Worm (Caenorhabditis elegans) whole organism, midembryonic: ENCODE data around the gene pals-40.

ENCODE experiments used
- cog-1 ChIP-seq: sonication (generic microtip); optimal IDR thresholded peaks from 2 replicates; lab custom pipeline; 2016; ENCODE audit warnings: missing genetic modification characterization, missing compliant biosample characterization
- flt-1 ChIP-seq: fragments of 200-800 bp; sonication (Bioruptor generic); IDR thresholded peaks from 2 replicates; pipeline ENCODE4 v1.3.6; 2022; ENCODE audit warnings: missing genetic modification characterization, missing compliant biosample characterization
- klf-2 ChIP-seq: fragments of 200-800 bp; sonication (Bioruptor generic); conservative IDR thresholded peaks from 2 replicates; pipeline ENCODE4 v1.3.6; 2022; ENCODE audit warnings: missing genetic modification reagents, missing genetic modification characterization, missing compliant biosample characterization
- ref-1 ChIP-seq: fragments of 200-800 bp; sonication (Bioruptor generic); conservative IDR thresholded peaks from 2 replicates; pipeline ENCODE4 v1.3.6; 2022; ENCODE audit warnings: missing genetic modification reagents, missing genetic modification characterization, missing compliant biosample characterization
- tab-1 ChIP-seq: fragments of 200-800 bp; sonication (Bioruptor generic); IDR thresholded peaks from 2 replicates; pipeline ENCODE4 v1.3.6; 2022; ENCODE audit warnings: missing genetic modification characterization, missing compliant biosample characterization
- ztf-23 ChIP-seq: fragments of 200-800 bp; sonication (Bioruptor generic); IDR thresholded peaks from 2 replicates; pipeline ENCODE4 v1.3.6; 2022; ENCODE audit warnings: missing genetic modification reagents, missing genetic modification characterization, missing compliant biosample characterization

- TF ChIP-seq tab-1 (GFP tag; lab: Robert Waterston, UW) (no peak), klf-2 (GFP tag; lab: Robert Waterston, UW) (no peak), cog-1 (tag; lab: Kevin White, UChicago) (no peak), ref-1 (GFP tag; lab: Robert Waterston, UW) (no peak), flt-1 (GFP tag; lab: Robert Waterston, UW) (no peak), ztf-23 (GFP tag; lab: Robert Waterston, UW) (no peak)
These were observed 2.9 kb upstream of the pals-40 start, which contains the start of the genes pals-21 and Y82E9BR.6 for ce11 chrIII:1380535-1381274.
